Fruit fly (Drosophila melanogaster) whole organism, adult: ENCODE results near the gene me31B.

Source experiments
- CG11617 ChIP-seq: fragments of 200-800 bp; sonication (Bioruptor generic); optimal IDR thresholded peaks from 2 replicates; lab custom pipeline; 2017; ENCODE audit warnings: mild to moderate bottlenecking, missing biosample characterization, missing genetic modification reagents, missing genetic modification characterization
- CG12768 ChIP-seq: fragments of 200-800 bp; sonication (Bioruptor generic); optimal IDR thresholded peaks from 2 replicates; lab custom pipeline; 2017; ENCODE audit warnings: missing biosample characterization, missing genetic modification characterization, mild to moderate bottlenecking, moderate library complexity, missing genetic modification reagents
- CG14711 ChIP-seq: fragments of 200-800 bp; sonication (Bioruptor generic); optimal IDR thresholded peaks from 2 replicates; lab custom pipeline; 2018; ENCODE audit warnings: missing biosample characterization, mild to moderate bottlenecking, missing genetic modification characterization, moderate library complexity
- CG1620 ChIP-seq: fragments of 200-800 bp; sonication (Bioruptor generic); optimal IDR thresholded peaks from 2 replicates; lab custom pipeline; 2016; ENCODE audit warnings: missing biosample characterization, missing genetic modification characterization
- CG33017 ChIP-seq: fragments of 200-800 bp; sonication (Bioruptor generic); optimal IDR thresholded peaks from 2 replicates; lab custom pipeline; 2018; ENCODE audit warnings: missing biosample characterization, mild to moderate bottlenecking, missing genetic modification characterization, moderate library complexity
- CG5204 ChIP-seq: fragments of 200-800 bp; sonication (Bioruptor generic); optimal IDR thresholded peaks from 2 replicates; lab custom pipeline; 2016; ENCODE audit warnings: missing biosample characterization, missing genetic modification characterization
- CG7045 ChIP-seq: fragments of 200-800 bp; sonication (Bioruptor generic); optimal IDR thresholded peaks from 2 replicates; lab custom pipeline; 2017; ENCODE audit warnings: missing biosample characterization, mild to moderate bottlenecking, missing genetic modification characterization
- CG7101 ChIP-seq: fragments of 200-800 bp; sonication (Bioruptor generic); optimal IDR thresholded peaks from 2 replicates; lab custom pipeline; 2018; ENCODE audit warnings: missing biosample characterization, mild to moderate bottlenecking, missing genetic modification characterization, moderate library complexity
- Clk ChIP-seq: fragments of 200-800 bp; sonication (Bioruptor generic); optimal IDR thresholded peaks from 2 replicates; lab custom pipeline; 2017; ENCODE audit warnings: missing biosample characterization, missing genetic modification characterization
- Crg-1 ChIP-seq: fragments of 200-800 bp; sonication (Bioruptor generic); optimal IDR thresholded peaks from 2 replicates; lab custom pipeline; 2016; ENCODE audit warnings: missing biosample characterization, missing genetic modification characterization
- Hr96 ChIP-seq: fragments of 200-800 bp; sonication (Bioruptor generic); optimal IDR thresholded peaks from 2 replicates; lab custom pipeline; 2016; ENCODE audit warnings: missing biosample characterization, missing genetic modification characterization
- Mnt ChIP-seq: fragments of 200-800 bp; sonication (Bioruptor generic); optimal IDR thresholded peaks from 2 replicates; lab custom pipeline; 2016; ENCODE audit warnings: missing biosample characterization, mild to moderate bottlenecking, missing genetic modification characterization
- bab1 ChIP-seq: fragments of 200-800 bp; sonication (Bioruptor generic); optimal IDR thresholded peaks from 3 replicates; lab custom pipeline; 2019; ENCODE audit warnings: missing biosample characterization, mild to moderate bottlenecking, missing genetic modification characterization, moderate library complexity
- cic ChIP-seq: fragments of 200-800 bp; sonication (Bioruptor generic); optimal IDR thresholded peaks from 2 replicates; lab custom pipeline; 2017; ENCODE audit warnings: missing biosample characterization, mild to moderate bottlenecking, missing genetic modification characterization, moderate library complexity
- cnc ChIP-seq, 2 experiments: fragments of >200 bp; optimal IDR thresholded peaks; 2 replicates each; lab custom pipeline; 2017
- kay ChIP-seq: fragments of 200-800 bp; sonication (Bioruptor generic); peaks from one replicate; lab custom pipeline; 2016; ENCODE audit warnings: missing biosample characterization, missing genetic modification characterization, borderline replicate concordance
- ovo ChIP-seq: fragments of 200-800 bp; sonication (Bioruptor generic); optimal IDR thresholded peaks from 2 replicates; lab custom pipeline; 2016; ENCODE audit warnings: missing biosample characterization, missing genetic modification characterization
- pad ChIP-seq: fragments of 200-800 bp; sonication (Bioruptor generic); optimal IDR thresholded peaks from 3 replicates; lab custom pipeline; 2017; ENCODE audit warnings: missing biosample characterization, missing genetic modification characterization, mild to moderate bottlenecking, moderate library complexity, missing genetic modification reagents
- tj ChIP-seq: fragments of 200-800 bp; sonication (Bioruptor generic); optimal IDR thresholded peaks from 3 replicates; lab custom pipeline; 2017; ENCODE audit warnings: missing biosample characterization, mild to moderate bottlenecking, missing genetic modification characterization, moderate library complexity
- toe ChIP-seq: fragments of 200-800 bp; sonication (Bioruptor generic); optimal IDR thresholded peaks from 2 replicates; lab custom pipeline; 2016; ENCODE audit warnings: missing biosample characterization, missing genetic modification characterization

Gene me31B

DNA sequence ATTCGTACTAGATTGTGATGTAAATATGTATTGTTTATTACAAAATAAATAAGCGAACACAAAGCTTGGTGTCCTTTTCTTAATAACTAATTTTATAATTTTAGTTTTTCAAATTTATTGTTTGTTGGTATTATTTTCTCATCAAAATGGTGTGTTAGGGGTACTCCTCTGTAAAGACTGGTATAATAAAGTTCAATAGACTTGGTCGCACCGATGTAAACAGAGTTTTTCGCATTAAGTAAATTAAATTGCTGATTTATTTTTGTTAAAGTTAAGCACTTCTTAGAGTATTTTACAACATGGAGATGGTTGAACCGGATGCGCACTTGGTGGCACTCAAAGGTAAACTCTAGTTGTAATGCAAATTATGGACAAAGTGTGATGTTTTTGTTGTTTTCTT lies 27.4 kb downstream of the me31B start, which contains the start of gene CG4953:
TSS of gene CG4953 (plus strand) at position 193 of the 400 bp plus-strand sequence.
- TF ChIP-seq kay (GFP tag; lab: Kevin White, UChicago) (no peak), CG7101 (tag; lab: Kevin White, UChicago) (no peak), Clk (GFP tag; lab: Kevin White, UChicago) (no peak), CG33017 (no peak), CG7045 (GFP tag; lab: Kevin White, UChicago) (no peak), Crg-1 (GFP tag; lab: Kevin White, UChicago) (no peak), tj (no peak), cic (GFP tag; lab: Kevin White, UChicago) (no peak), CG12768 (GFP tag; lab: Kevin White, UChicago) (no peak), CG14711 (tag; lab: Kevin White, UChicago) (no peak), CG1620 (GFP tag; lab: Kevin White, UChicago) (no peak)

DNA sequence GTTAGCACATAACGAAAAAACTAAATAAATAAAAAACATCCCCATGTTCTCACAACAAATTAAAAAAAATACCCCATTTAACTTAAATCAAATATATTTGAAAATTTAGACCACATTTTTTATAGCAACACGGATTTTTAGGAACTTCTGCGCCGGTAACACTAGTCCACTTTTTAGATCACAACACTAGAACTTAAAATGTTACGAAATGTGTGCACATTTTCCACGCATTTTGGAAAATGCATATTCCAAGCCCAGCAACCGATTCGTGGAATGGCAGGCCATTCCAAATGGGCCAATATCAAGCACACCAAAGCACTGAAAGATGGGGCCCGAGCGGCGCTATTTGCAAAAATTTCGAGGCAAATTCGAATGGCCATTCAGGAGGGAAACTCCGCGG lies 29.5 kb downstream of the me31B start, which contains the start of gene CG4957:
TSS of gene CG4957 (plus strand) at position 185 of the 400 bp plus-strand sequence.
- TF ChIP-seq CG1620 (GFP tag; lab: Kevin White, UChicago) (no peak), toe (no peak), kay (GFP tag; lab: Kevin White, UChicago) (no peak), pad (GFP tag; lab: Kevin White, UChicago) (no peak), CG7045 (GFP tag; lab: Kevin White, UChicago) (no peak)

DNA sequence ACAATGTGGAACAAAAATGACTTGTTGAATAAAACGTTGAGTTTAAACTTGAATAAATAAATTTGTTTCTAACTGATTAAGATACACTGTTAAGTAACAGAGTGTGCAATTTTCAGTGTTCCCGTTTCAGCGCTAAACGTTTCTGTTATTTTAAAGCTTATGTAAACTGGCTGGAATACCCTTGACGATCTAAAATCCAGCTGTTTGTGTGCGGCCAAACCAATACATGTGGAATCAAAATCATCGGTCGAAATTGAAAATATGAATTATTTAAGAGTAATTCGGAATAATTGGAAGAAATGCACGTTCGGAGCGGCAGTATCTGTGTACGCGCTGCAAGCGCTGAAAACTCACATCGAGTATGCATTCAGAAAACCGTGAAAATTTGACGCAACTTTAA lies 30.7 kb downstream of the me31B start, which contains the start of gene Mulk:
TSS of gene Mulk (plus strand) at position 198 of the 400 bp plus-strand sequence.
- TF ChIP-seq CG33017 = no peak
- no peak for TF ChIP-seq Hr96 (GFP tag; lab: Kevin White, UChicago)

DNA sequence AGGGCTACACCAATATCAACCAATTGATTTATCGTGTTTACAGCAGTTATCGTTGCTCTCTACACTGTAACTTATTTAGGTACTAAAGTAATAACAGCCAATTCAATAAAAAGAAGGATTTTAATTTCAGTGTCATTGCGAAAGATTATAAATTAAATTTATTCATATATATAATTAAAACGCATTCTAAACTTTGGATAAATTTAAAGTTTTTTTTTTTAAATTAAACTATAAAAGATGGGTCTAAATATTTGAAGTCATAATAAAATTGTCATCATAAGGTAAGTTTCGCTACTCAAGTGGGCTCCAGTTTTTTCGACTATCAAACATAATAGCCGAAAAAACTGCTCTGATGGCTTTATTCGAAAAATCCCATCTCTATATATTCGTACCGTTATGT lies 33.1 kb downstream of the me31B start, which contains the start of gene trk:
TSS of gene trk (minus strand) at position 101 of the 400 bp plus-strand sequence.
- no peak for TF ChIP-seq tj
- no peak for TF ChIP-seq CG11617 (GFP tag; lab: Kevin White, UChicago)
- no peak for TF ChIP-seq kay (GFP tag; lab: Kevin White, UChicago)
- no peak for TF ChIP-seq CG12768 (GFP tag; lab: Kevin White, UChicago)
- TF ChIP-seq CG14711 (tag; lab: Kevin White, UChicago) = no peak
- TF ChIP-seq Hr96 (GFP tag; lab: Kevin White, UChicago) = no peak
- no peak for TF ChIP-seq CG7045 (GFP tag; lab: Kevin White, UChicago)
- TF ChIP-seq Crg-1 (GFP tag; lab: Kevin White, UChicago) = no peak
- TF ChIP-seq pad (GFP tag; lab: Kevin White, UChicago) = no peak
- no peak for TF ChIP-seq CG33017
- no peak for TF ChIP-seq CG5204 (GFP tag; lab: Kevin White, UChicago)
- TF ChIP-seq CG7101 (tag; lab: Kevin White, UChicago) = no peak
- TF ChIP-seq ovo = no peak
- no peak for TF ChIP-seq Mnt
- no peak for TF ChIP-seq toe
- no peak for TF ChIP-seq Clk (GFP tag; lab: Kevin White, UChicago)
- TF ChIP-seq CG1620 (GFP tag; lab: Kevin White, UChicago) = no peak
- no peak for TF ChIP-seq cic (GFP tag; lab: Kevin White, UChicago)
- no peak for TF ChIP-seq bab1 (GFP tag; lab: Kevin White, UChicago)

DNA sequence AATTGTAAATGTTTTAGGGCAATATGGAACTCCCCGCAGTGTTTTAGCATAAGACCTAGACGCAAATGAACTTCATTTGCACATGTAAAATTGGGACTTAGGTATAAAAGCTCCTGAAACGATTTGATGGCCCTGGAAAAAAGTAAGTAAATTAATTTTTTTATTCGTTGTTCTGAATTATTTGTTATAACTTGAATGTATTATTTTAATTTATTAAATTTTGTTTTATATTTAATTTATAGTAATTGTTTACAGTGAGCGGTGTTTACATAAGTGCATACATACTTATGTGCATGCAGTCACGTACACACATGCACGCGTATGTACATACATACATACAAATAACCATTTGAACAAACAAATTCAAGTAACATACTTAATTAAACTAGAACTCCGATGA lies 37.3 kb downstream of the me31B start:
- peak; percentile 29 for TF ChIP-seq CG12768 (GFP tag; lab: Kevin White, UChicago)
- TF ChIP-seq CG7101 (tag; lab: Kevin White, UChicago) = peak; percentile 15
- no peak for TF ChIP-seq cic (GFP tag; lab: Kevin White, UChicago)
- TF ChIP-seq CG14711 (tag; lab: Kevin White, UChicago) = peak; percentile 64
- no peak for TF ChIP-seq toe
- peak; percentile 63 for TF ChIP-seq bab1 (GFP tag; lab: Kevin White, UChicago)
- peak; percentile 50 for TF ChIP-seq CG11617 (GFP tag; lab: Kevin White, UChicago)
- TF ChIP-seq Mnt = no peak
- TF ChIP-seq kay (GFP tag; lab: Kevin White, UChicago) = peak; percentile 45
- TF ChIP-seq tj = peak; percentile 25
- TF ChIP-seq CG7045 (GFP tag; lab: Kevin White, UChicago) = peak; percentile 68
- TF ChIP-seq cnc (optimal IDR thresholded peaks at IDR 0.05; lab: Kevin White, UChicago) = no peak

DNA sequence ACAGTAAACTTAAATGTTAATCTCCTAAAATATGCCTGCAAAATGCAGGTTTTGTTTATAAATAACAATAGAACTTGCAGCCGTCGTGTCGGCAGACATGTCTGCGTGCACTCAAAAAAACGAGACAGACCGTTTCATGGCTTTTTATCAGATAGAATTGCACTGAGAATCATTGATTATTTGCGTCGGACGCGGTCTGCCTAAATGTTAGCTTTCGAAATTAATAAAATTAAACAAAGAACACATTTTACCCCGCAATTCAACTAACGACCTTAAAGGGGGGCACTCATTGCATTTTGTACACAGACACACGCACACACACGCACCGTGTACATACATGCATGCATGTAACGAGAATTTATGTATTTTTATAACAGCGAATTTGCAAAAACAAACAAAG lies 37.7 kb downstream of the me31B start:
- TF ChIP-seq bab1 (GFP tag; lab: Kevin White, UChicago) = no peak
- peak; percentile 51 for TF ChIP-seq Mnt
- TF ChIP-seq CG11617 (GFP tag; lab: Kevin White, UChicago) = peak; percentile 30
- TF ChIP-seq tj = peak; percentile 21
- TF ChIP-seq Clk (GFP tag; lab: Kevin White, UChicago) = no peak
- TF ChIP-seq kay (GFP tag; lab: Kevin White, UChicago) = peak; percentile 70
- peak; percentile 32 for TF ChIP-seq CG12768 (GFP tag; lab: Kevin White, UChicago)

DNA sequence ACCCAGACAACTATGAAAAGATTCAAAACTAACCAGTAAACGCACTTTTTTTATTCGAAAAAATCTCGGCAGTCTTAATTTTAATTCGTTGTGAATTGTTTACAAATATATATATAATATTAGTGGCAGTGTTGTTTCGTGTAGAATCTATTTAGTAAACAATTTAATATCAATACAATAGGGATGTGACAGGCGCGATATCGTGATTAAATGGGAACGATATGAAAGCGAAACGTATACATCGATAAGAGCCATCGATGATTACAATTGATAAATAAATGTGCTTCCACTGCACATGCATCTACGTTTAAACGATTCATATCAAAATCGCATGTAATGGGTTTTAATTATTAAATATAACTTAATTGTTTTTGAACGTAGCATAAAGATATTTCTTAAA lies 38.2 kb downstream of the me31B start:
- no peak for TF ChIP-seq toe
- TF ChIP-seq kay (GFP tag; lab: Kevin White, UChicago) = peak; percentile 71
- no peak for TF ChIP-seq Mnt
- no peak for TF ChIP-seq Crg-1 (GFP tag; lab: Kevin White, UChicago)
- no peak for TF ChIP-seq cic (GFP tag; lab: Kevin White, UChicago)
- no peak for TF ChIP-seq CG7045 (GFP tag; lab: Kevin White, UChicago)
- TF ChIP-seq ovo = no peak
- no peak for TF ChIP-seq Clk (GFP tag; lab: Kevin White, UChicago)
- no peak for TF ChIP-seq CG14711 (tag; lab: Kevin White, UChicago)
- peak; percentile 34 for TF ChIP-seq bab1 (GFP tag; lab: Kevin White, UChicago)
- TF ChIP-seq Hr96 (GFP tag; lab: Kevin White, UChicago) = no peak
- TF ChIP-seq cnc (optimal IDR thresholded peaks at IDR 0.05; lab: Kevin White, UChicago) = no peak
- no peak for TF ChIP-seq tj
- no peak for TF ChIP-seq CG33017
- TF ChIP-seq CG1620 (GFP tag; lab: Kevin White, UChicago) = peak; percentile 41
- TF ChIP-seq CG12768 (GFP tag; lab: Kevin White, UChicago) = no peak
- TF ChIP-seq CG11617 (GFP tag; lab: Kevin White, UChicago) = no peak
- TF ChIP-seq CG7101 (tag; lab: Kevin White, UChicago) = peak; percentile 3
